Worm (Caenorhabditis elegans) whole organism, late embryonic: ENCODE data around the gene uig-1.

Experiments used
- ceh-14 ChIP-seq: sonication (generic microtip); optimal IDR thresholded peaks from 2 replicates; lab custom pipeline; 2016; ENCODE audit warnings: missing genotype, missing genetic modification characterization, missing compliant biosample characterization
- ceh-9 ChIP-seq: sonication (generic microtip); optimal IDR thresholded peaks from 2 replicates; lab custom pipeline; 2016; ENCODE audit warnings: mild to moderate bottlenecking, missing genetic modification characterization, inconsistent platforms, missing compliant biosample characterization
- lin-11 ChIP-seq: fragments of 200-800 bp; sonication (Bioruptor generic); optimal IDR thresholded peaks from 2 replicates; lab custom pipeline; 2018; ENCODE audit warnings: mild to moderate bottlenecking, missing genetic modification characterization, missing compliant biosample characterization
- ttx-3 ChIP-seq: sonication (generic microtip); optimal IDR thresholded peaks from 2 replicates; lab custom pipeline; 2016; ENCODE audit warnings: missing genetic modification reagents, missing genetic modification characterization, missing compliant biosample characterization
- unc-3 ChIP-seq, 2 experiments: fragments of 200-800 bp in 1 of 2; sonication (Bioruptor generic) in 1 of 2; sonication (generic microtip) in 1 of 2; conservative IDR thresholded peaks in 1 of 2; optimal IDR thresholded peaks in 1 of 2; 2 replicates each; pipeline versions ENCODE4 v1.3.6 to Lab custom; 2016 to 2022; ENCODE audit warnings: missing compliant biosample characterization in 2 of 2, missing genetic modification characterization in 2 of 2, missing genetic modification reagents in 1 of 2

DNA sequence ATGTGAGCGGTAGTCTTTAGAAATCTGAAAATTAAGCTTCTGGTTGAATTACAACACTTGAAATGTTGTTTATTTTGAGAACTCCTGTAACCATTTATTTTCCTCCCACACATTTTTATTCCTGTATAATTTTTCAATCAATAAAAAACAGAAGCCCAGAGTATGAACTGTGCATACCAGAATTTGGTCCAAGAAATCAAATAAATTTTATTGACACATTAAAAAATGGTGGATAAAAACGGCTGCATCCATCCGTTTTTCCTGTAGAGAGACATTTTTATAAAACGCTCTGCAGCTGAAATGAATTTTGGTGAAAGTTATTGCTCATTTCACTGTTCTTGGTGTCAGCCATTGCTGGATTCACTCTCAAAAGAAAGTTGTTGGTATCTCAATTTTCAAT is 1.4 kb upstream of the uig-1 start, which contains the start of gene C26E1.1:
- TF ChIP-seq ceh-9 (tag; lab: Kevin White, UChicago): no peak
- TF ChIP-seq unc-3 (GFP tag; conservative IDR thresholded peaks at IDR 0.05; lab: Robert Waterston, UW): no peak
- no peak for TF ChIP-seq unc-3 (tag; optimal IDR thresholded peaks at IDR 0.05; lab: Kevin White, UChicago)
- no peak for TF ChIP-seq ttx-3 (tag; lab: Kevin White, UChicago)
- TF ChIP-seq ceh-14: no peak
- no peak for TF ChIP-seq lin-11 (tag; lab: Kevin White, UChicago)
